Worm (Caenorhabditis elegans) whole organism, L3 larva: ENCODE measurements around the gene gtf-2H3.

ENCODE experiments used
- aly-2 ChIP-seq: fragments of 150-350 bp; optimal IDR thresholded peaks from 2 replicates; lab custom pipeline; 2014; ENCODE audit warnings: missing biosample characterization, missing genetic modification characterization
- elt-1 ChIP-seq: fragments of 150-350 bp; optimal IDR thresholded peaks from 2 replicates; lab custom pipeline; 2014; ENCODE audit warnings: missing biosample characterization, missing genetic modification characterization
- fos-1 ChIP-seq: fragments of 150-350 bp; optimal IDR thresholded peaks from 2 replicates; lab custom pipeline; 2014; ENCODE audit warnings: missing biosample characterization, missing genetic modification characterization
- jun-1 ChIP-seq: fragments of 150-350 bp; optimal IDR thresholded peaks from 2 replicates; lab custom pipeline; 2014; ENCODE audit warnings: missing biosample characterization, missing genetic modification reagents, missing genetic modification characterization
- lin-15B ChIP-seq: fragments of 150-350 bp; optimal IDR thresholded peaks from 2 replicates; lab custom pipeline; 2014; ENCODE audit warnings: missing biosample characterization, missing genetic modification characterization
- nhr-11 ChIP-seq: fragments of 150-350 bp; optimal IDR thresholded peaks from 2 replicates; lab custom pipeline; 2014; ENCODE audit warnings: missing biosample characterization, missing genetic modification characterization
- snpc-4 ChIP-seq: fragments of 150-350 bp; optimal IDR thresholded peaks from 2 replicates; lab custom pipeline; 2014; ENCODE audit warnings: missing biosample characterization, missing genetic modification characterization
- ztf-11 ChIP-seq: fragments of 150-350 bp; optimal IDR thresholded peaks from 2 replicates; lab custom pipeline; 2014; ENCODE audit warnings: missing biosample characterization, missing genetic modification characterization

- TF ChIP-seq elt-1 (tag; lab: Kevin White, UChicago) = no peak
- no peak for TF ChIP-seq aly-2 (tag; lab: Kevin White, UChicago)
- no peak for TF ChIP-seq fos-1 (tag; lab: Kevin White, UChicago)
- no peak for TF ChIP-seq nhr-11 (tag; lab: Kevin White, UChicago)
- TF ChIP-seq lin-15B = no peak
- no peak for TF ChIP-seq jun-1 (tag; lab: Kevin White, UChicago)
- no peak for TF ChIP-seq ztf-11
- TF ChIP-seq snpc-4 (tag; lab: Kevin White, UChicago) = no peak
These were observed 1.1 kb downstream of the gtf-2H3 start, which contains the start of gene ZK1128.3 for ce11 chrIII:10118818-10119217.
